Worm (Caenorhabditis elegans): Measurements from ENCODE around the gene F53F4.12.

F53F4.12 gene

ce11 chrV:13665089-13665488, 39.2 kb downstream of the F53F4.12 start, which contains the start of gene rde-12:
rde-12 (plus strand) TSS chrV:13665389.
- TF ChIP-seq mml-1 (tag; optimal IDR thresholded peaks at IDR 0.05) (no peak), pqm-1 (tag; optimal IDR thresholded peaks at IDR 0.05) (no peak), ceh-82 (tag; optimal IDR thresholded peaks at IDR 0.05) (no peak), nhr-23 (tag; optimal IDR thresholded peaks at IDR 0.05) (no peak), R02D3.7 (tag; optimal IDR thresholded peaks at IDR 0.05) (no peak), snpc-4 (tag; optimal IDR thresholded peaks at IDR 0.05) (no peak), nhr-76 (tag; optimal IDR thresholded peaks at IDR 0.05) (no peak), lin-15B (tag; optimal IDR thresholded peaks at IDR 0.05) (no peak), elt-3 (tag; optimal IDR thresholded peaks at IDR 0.05) (no peak), nfya-1 (tag; optimal IDR thresholded peaks at IDR 0.05; ENCODE audit: insufficient read depth) (no peak), ztf-11 (tag; optimal IDR thresholded peaks at IDR 0.05) (no peak), ama-1 (optimal IDR thresholded peaks at IDR 0.05) (no peak), nhr-28 (tag; optimal IDR thresholded peaks at IDR 0.05) (no peak), mdl-1 (tag; optimal IDR thresholded peaks at IDR 0.05) (no peak), elt-1 (tag; optimal IDR thresholded peaks at IDR 0.05) (no peak)

- TF ChIP-seq fkh-2 (tag; optimal IDR thresholded peaks at IDR 0.05): no peak
- TF ChIP-seq elt-2 (tag; optimal IDR thresholded peaks at IDR 0.05): no peak
- no peak for TF ChIP-seq ztf-11 (tag; optimal IDR thresholded peaks at IDR 0.05)
Measured at ce11 chrV:13666460-13666859, 40.6 kb downstream of the F53F4.12 start.

ce11 chrV:13668337-13668736, 42.5 kb downstream of the F53F4.12 start:
- no peak for TF ChIP-seq nhr-76 (tag; optimal IDR thresholded peaks at IDR 0.05)
- TF ChIP-seq eor-1 (tag; optimal IDR thresholded peaks at IDR 0.05): no peak
- no peak for TF ChIP-seq lin-39 (tag; optimal IDR thresholded peaks at IDR 0.05)
- no peak for TF ChIP-seq elt-1 (tag; optimal IDR thresholded peaks at IDR 0.05)
- no peak for TF ChIP-seq ztf-4 (tag; optimal IDR thresholded peaks at IDR 0.05)
- TF ChIP-seq mdl-1 (tag; optimal IDR thresholded peaks at IDR 0.05): no peak
- TF ChIP-seq nhr-11 (tag; optimal IDR thresholded peaks at IDR 0.05): no peak
- TF ChIP-seq nhr-67 (tag; optimal IDR thresholded peaks at IDR 0.05): no peak
- TF ChIP-seq egl-5 (tag; optimal IDR thresholded peaks at IDR 0.05): no peak
- TF ChIP-seq ZK546.5 (tag; optimal IDR thresholded peaks at IDR 0.05): no peak
- TF ChIP-seq nfya-1 (tag; optimal IDR thresholded peaks at IDR 0.05; ENCODE audit: insufficient read depth): no peak

ce11 chrV:13669170-13669569, 43.3 kb downstream of the F53F4.12 start:
- no peak for TF ChIP-seq unc-62 (GFP tag; optimal IDR thresholded peaks at IDR 0.05)
- TF ChIP-seq elt-2 (tag; optimal IDR thresholded peaks at IDR 0.05): no peak
- TF ChIP-seq zag-1 (tag; optimal IDR thresholded peaks at IDR 0.05): no peak
- no peak for TF ChIP-seq elt-3 (tag; optimal IDR thresholded peaks at IDR 0.05)
- TF ChIP-seq aly-2 (tag; optimal IDR thresholded peaks at IDR 0.05): no peak
- TF ChIP-seq elt-1 (tag; optimal IDR thresholded peaks at IDR 0.05): no peak
- TF ChIP-seq lin-15B (tag; optimal IDR thresholded peaks at IDR 0.05): no peak
- TF ChIP-seq ZK546.5 (tag; optimal IDR thresholded peaks at IDR 0.05): no peak
- TF ChIP-seq pqm-1 (tag; optimal IDR thresholded peaks at IDR 0.05): no peak
- no peak for TF ChIP-seq lsy-12 (tag; optimal IDR thresholded peaks at IDR 0.05)
- no peak for TF ChIP-seq ceh-16 (tag; optimal IDR thresholded peaks at IDR 0.05)
- no peak for TF ChIP-seq R02D3.7 (tag; optimal IDR thresholded peaks at IDR 0.05)
- TF ChIP-seq daf-12 (tag; optimal IDR thresholded peaks at IDR 0.05): no peak

ce11 chrV:13671911-13672639, 46.2 kb downstream of the F53F4.12 start, which contains the start of the genes mip-2 and F58G11.4:
mip-2 (minus strand) TSS chrV:13671958.
F58G11.4 (plus strand) TSS chrV:13672589.
- TF ChIP-seq mdl-1 (tag; optimal IDR thresholded peaks at IDR 0.05): no peak
- TF ChIP-seq unc-62 (GFP tag; optimal IDR thresholded peaks at IDR 0.05): no peak
- no peak for TF ChIP-seq fkh-10 (GFP tag; optimal IDR thresholded peaks at IDR 0.05)
- no peak for TF ChIP-seq lin-39 (tag; optimal IDR thresholded peaks at IDR 0.05)
- TF ChIP-seq pha-4 (tag; optimal IDR thresholded peaks at IDR 0.05): no peak
- TF ChIP-seq ama-1 (optimal IDR thresholded peaks at IDR 0.05): no peak
- TF ChIP-seq mml-1 (tag; optimal IDR thresholded peaks at IDR 0.05): no peak
- TF ChIP-seq daf-12 (tag; optimal IDR thresholded peaks at IDR 0.05): no peak

All from whole organism, L3 larva.